Worm (Caenorhabditis elegans) whole organism, L4 larva: ENCODE results near the gene gpc-1.
A peak's percentile ranks its signal among the peaks of the same experiment; 100 is the strongest.

Experiments
- F44E2.7 ChIP-seq: fragments of 200-800 bp; sonication (Bioruptor generic); IDR thresholded peaks from 2 replicates; pipeline ENCODE4 v2.1.2; 2022; ENCODE audit warnings: missing genetic modification characterization, missing compliant biosample characterization
- aly-2 ChIP-seq: sonication (generic microtip); optimal IDR thresholded peaks from 2 replicates; lab custom pipeline; 2018; ENCODE audit warnings: missing biosample characterization, missing genetic modification characterization
- arid-1 ChIP-seq: fragments of 200-800 bp; sonication (Bioruptor generic); conservative IDR thresholded peaks from 2 replicates; pipeline ENCODE4 v1.3.6; 2022; ENCODE audit warnings: missing genetic modification reagents, missing genetic modification characterization, missing compliant biosample characterization
- fkh-10 ChIP-seq: fragments of 150-350 bp; optimal IDR thresholded peaks from 2 replicates; lab custom pipeline; 2014; ENCODE audit warnings: missing biosample characterization, missing genetic modification reagents, missing genetic modification characterization
- hlh-30 ChIP-seq: sonication (generic microtip); optimal IDR thresholded peaks from 2 replicates; lab custom pipeline; 2017; ENCODE audit warnings: antibody characterized with exemption, mild to moderate bottlenecking, missing genetic modification characterization, missing compliant biosample characterization; ENCODE audit not compliant: insufficient read depth
- lsy-2 ChIP-seq, 2 experiments: fragments of 150-350 bp in 1 of 2; sonication (generic microtip) in 1 of 2; optimal IDR thresholded peaks; 2 replicates each; lab custom pipeline; 2014 to 2017; ENCODE audit warnings: missing biosample characterization in 2 of 2, missing genetic modification characterization in 2 of 2
- madf-9 ChIP-seq: fragments of 200-800 bp; sonication (Bioruptor generic); conservative IDR thresholded peaks from 2 replicates; pipeline ENCODE4 v1.3.6; 2022; ENCODE audit warnings: missing genetic modification reagents, missing genetic modification characterization, missing compliant biosample characterization
- mdl-1 ChIP-seq, 2 experiments: fragments of 150-350 bp in 1 of 2; sonication (generic microtip) in 1 of 2; optimal IDR thresholded peaks; 2 replicates each; lab custom pipeline; 2014 to 2017; ENCODE audit warnings: missing biosample characterization in 2 of 2, missing genetic modification characterization in 2 of 2
- nhr-41 ChIP-seq: fragments of 200-800 bp; sonication (Bioruptor generic); IDR thresholded peaks from 2 replicates; pipeline ENCODE4 v1.3.6; 2022; ENCODE audit warnings: missing genetic modification reagents, missing genetic modification characterization, missing compliant biosample characterization
- nhr-48 ChIP-seq: sonication (generic microtip); optimal IDR thresholded peaks from 2 replicates; lab custom pipeline; 2016; ENCODE audit warnings: mild to moderate bottlenecking, missing genetic modification characterization, missing compliant biosample characterization
- nhr-77 ChIP-seq: fragments of 150-350 bp; optimal IDR thresholded peaks from 2 replicates; lab custom pipeline; 2014; ENCODE audit warnings: missing biosample characterization, missing genetic modification characterization
- snpc-4 ChIP-seq: fragments of 150-350 bp; optimal IDR thresholded peaks from 2 replicates; lab custom pipeline; 2014; ENCODE audit warnings: missing biosample characterization, missing genetic modification characterization

DNA sequence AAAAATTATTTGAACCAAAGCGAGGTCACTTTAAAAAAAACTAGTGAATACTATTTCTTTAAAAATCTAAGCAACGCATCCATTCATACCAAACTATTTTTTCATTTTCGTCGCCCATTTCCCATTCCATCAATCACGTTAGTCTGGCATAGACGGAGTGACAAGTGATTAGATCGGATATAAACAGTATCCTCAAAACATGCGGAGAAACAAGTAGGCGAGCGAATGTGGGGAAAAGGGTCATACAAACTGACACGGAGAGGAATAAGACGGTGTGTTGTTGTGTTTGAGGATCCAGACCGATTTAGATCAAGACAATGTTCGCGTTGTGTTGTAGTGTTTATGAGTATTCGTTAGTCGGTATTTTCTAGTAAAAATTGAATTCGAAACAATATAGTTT lies 27.6 kb upstream of the gpc-1 start:
- TF ChIP-seq nhr-48 = no peak
- TF ChIP-seq lsy-2 (tag; optimal IDR thresholded peaks at IDR 0.05; lab: Kevin White, UChicago) = peak in 1 of 2 experiments; percentile 13
- no peak for TF ChIP-seq nhr-77
- TF ChIP-seq arid-1 (GFP tag; lab: Robert Waterston, UW) = no peak
- no peak for TF ChIP-seq hlh-30 (tag; lab: Kevin White, UChicago)
- no peak for TF ChIP-seq nhr-41 (GFP tag; lab: Robert Waterston, UW)
- no peak for TF ChIP-seq fkh-10 (GFP tag; lab: Kevin White, UChicago)
- no peak for TF ChIP-seq snpc-4
- no peak for TF ChIP-seq mdl-1 (tag; optimal IDR thresholded peaks at IDR 0.05; lab: Kevin White, UChicago)
- no peak for TF ChIP-seq F44E2.7 (GFP tag; lab: Robert Waterston, UW)
- TF ChIP-seq madf-9 (GFP tag; lab: Robert Waterston, UW) = no peak
- no peak for TF ChIP-seq aly-2 (tag; lab: Kevin White, UChicago)
